Fruit fly (Drosophila melanogaster) whole organism, embryonic: ENCODE results near the gene CG31249.

ENCODE experiments used
- Abd-B ChIP-seq: fragments of 200-800 bp; sonication (Bioruptor generic); optimal IDR thresholded peaks from 2 replicates; lab custom pipeline; 2018; ENCODE audit warnings: missing biosample characterization, mild to moderate bottlenecking, missing genetic modification characterization, moderate library complexity
- CG1024 ChIP-seq: fragments of 200-800 bp; sonication (Bioruptor generic); IDR thresholded peaks from 2 replicates; pipeline ENCODE4 v1.3.6; 2022; ENCODE audit warnings: missing biosample characterization, missing genetic modification characterization
- CG10321 ChIP-seq: fragments of 200-800 bp; sonication (Bioruptor generic); IDR thresholded peaks from 2 replicates; pipeline ENCODE4 v1.3.6; 2022; ENCODE audit warnings: missing biosample characterization, missing genetic modification characterization
- CG10366 ChIP-seq: fragments of 200-800 bp; sonication (Bioruptor generic); IDR thresholded peaks from 2 replicates; pipeline ENCODE4 v1.3.6; 2022; ENCODE audit warnings: missing biosample characterization, missing genetic modification characterization
- CG10431 ChIP-seq: fragments of 200-800 bp; sonication (Bioruptor generic); optimal IDR thresholded peaks from 3 replicates; lab custom pipeline; 2018; ENCODE audit warnings: missing biosample characterization, mild to moderate bottlenecking, missing genetic modification characterization
- CG11560 ChIP-seq: fragments of 200-800 bp; sonication (Bioruptor generic); IDR thresholded peaks from 3 replicates; pipeline ENCODE4 v1.3.6; 2022; ENCODE audit warnings: missing biosample characterization, missing genetic modification characterization
- CG12155 ChIP-seq: fragments of 200-800 bp; sonication (Bioruptor generic); optimal IDR thresholded peaks from 3 replicates; lab custom pipeline; 2016; ENCODE audit warnings: missing biosample characterization, missing genetic modification characterization
- CG13287 ChIP-seq: fragments of 200-800 bp; sonication (Bioruptor generic); IDR thresholded peaks from 2 replicates; pipeline ENCODE4 v1.3.6; 2022; ENCODE audit warnings: missing biosample characterization, missing genetic modification characterization; ENCODE audit not compliant: partially characterized antibody
- CG13775 ChIP-seq: fragments of 200-800 bp; sonication (Bioruptor generic); optimal IDR thresholded peaks from 3 replicates; lab custom pipeline; 2017; ENCODE audit warnings: missing biosample characterization, mild to moderate bottlenecking, missing genetic modification characterization
- CG1647 ChIP-seq: fragments of 200-800 bp; sonication (Bioruptor generic); optimal IDR thresholded peaks from 3 replicates; lab custom pipeline; 2016; ENCODE audit warnings: missing biosample characterization, missing genetic modification characterization
- CG17385 ChIP-seq: fragments of 200-800 bp; sonication (Bioruptor generic); optimal IDR thresholded peaks from 3 replicates; lab custom pipeline; 2018; ENCODE audit warnings: missing biosample characterization, mild to moderate bottlenecking, missing genetic modification characterization
- CG18599 ChIP-seq: fragments of 200-800 bp; sonication (Bioruptor generic); optimal IDR thresholded peaks from 3 replicates; lab custom pipeline; 2017; ENCODE audit warnings: missing biosample characterization, missing genetic modification characterization, mild to moderate bottlenecking, moderate library complexity, missing genetic modification reagents
- CG2202 ChIP-seq: fragments of 200-800 bp; sonication (Bioruptor generic); optimal IDR thresholded peaks from 2 replicates; lab custom pipeline; 2018; ENCODE audit warnings: missing biosample characterization, mild to moderate bottlenecking, missing genetic modification characterization
- CG31224 ChIP-seq: fragments of 200-800 bp; sonication (Bioruptor generic); IDR thresholded peaks from 2 replicates; pipeline ENCODE4 v1.3.6; 2022; ENCODE audit warnings: missing biosample characterization, missing genetic modification characterization
- CG31388 ChIP-seq: fragments of 200-800 bp; sonication (Bioruptor generic); optimal IDR thresholded peaks from 2 replicates; lab custom pipeline; 2016; ENCODE audit warnings: missing biosample characterization, missing genetic modification characterization
- CG32772 ChIP-seq: fragments of 200-800 bp; sonication (Bioruptor generic); IDR thresholded peaks from 2 replicates; pipeline ENCODE4 v1.3.6; 2022; ENCODE audit warnings: missing biosample characterization, missing genetic modification characterization
- CG33557 ChIP-seq: fragments of 200-800 bp; sonication (Bioruptor generic); optimal IDR thresholded peaks from 2 replicates; lab custom pipeline; 2019; ENCODE audit warnings: missing biosample characterization, mild to moderate bottlenecking, missing genetic modification characterization, moderate library complexity
- CG3995 ChIP-seq: fragments of 200-800 bp; sonication (Bioruptor generic); optimal IDR thresholded peaks from 3 replicates; lab custom pipeline; 2016; ENCODE audit warnings: missing biosample characterization, missing genetic modification characterization
- CG4360 ChIP-seq: fragments of 200-800 bp; sonication (Bioruptor generic); IDR thresholded peaks from 2 replicates; pipeline ENCODE4 v1.3.6; 2022; ENCODE audit warnings: missing biosample characterization, missing genetic modification characterization
- CG4820 ChIP-seq: fragments of 200-800 bp; sonication (Bioruptor generic); optimal IDR thresholded peaks from 3 replicates; lab custom pipeline; 2016; ENCODE audit warnings: missing biosample characterization, missing genetic modification characterization
- CG6654 ChIP-seq: fragments of 200-800 bp; sonication (Bioruptor generic); optimal IDR thresholded peaks from 2 replicates; lab custom pipeline; 2017; ENCODE audit warnings: missing biosample characterization, mild to moderate bottlenecking, missing genetic modification characterization
- CG6683 ChIP-seq: fragments of 200-800 bp; sonication (Bioruptor generic); optimal IDR thresholded peaks from 2 replicates; lab custom pipeline; 2017; ENCODE audit warnings: missing biosample characterization, mild to moderate bottlenecking, missing genetic modification characterization, missing genetic modification reagents
- CG7928 ChIP-seq: fragments of 200-800 bp; sonication (Bioruptor generic); optimal IDR thresholded peaks from 2 replicates; lab custom pipeline; 2017; ENCODE audit warnings: missing biosample characterization, mild to moderate bottlenecking, missing genetic modification characterization
- CG8924 ChIP-seq: fragments of 200-800 bp; optimal IDR thresholded peaks from 3 replicates; lab custom pipeline; 2019; ENCODE audit warnings: missing biosample characterization, mild to moderate bottlenecking, missing genetic modification characterization, moderate library complexity
- CG9609 ChIP-seq: fragments of 200-800 bp; sonication (Bioruptor generic); optimal IDR thresholded peaks from 3 replicates; lab custom pipeline; 2016; ENCODE audit warnings: missing biosample characterization, missing genetic modification characterization
- CHES-1-like ChIP-seq: fragments of 200-800 bp; sonication (Bioruptor generic); optimal IDR thresholded peaks from 2 replicates; lab custom pipeline; 2016; ENCODE audit warnings: missing biosample characterization, missing genetic modification characterization
- Chrac-16 ChIP-seq: fragments of 200-800 bp; sonication (Bioruptor generic); optimal IDR thresholded peaks from 3 replicates; lab custom pipeline; 2016; ENCODE audit warnings: missing biosample characterization, missing genetic modification characterization
- D19A ChIP-seq: fragments of 200-800 bp; optimal IDR thresholded peaks from 3 replicates; lab custom pipeline; 2019; ENCODE audit warnings: missing biosample characterization, mild to moderate bottlenecking, missing genetic modification characterization, moderate library complexity
- Dad ChIP-seq: fragments of 200-800 bp; sonication (Bioruptor generic); optimal IDR thresholded peaks from 3 replicates; lab custom pipeline; 2016; ENCODE audit warnings: missing biosample characterization, missing genetic modification characterization
- H15 ChIP-seq: fragments of 200-800 bp; sonication (Bioruptor generic); IDR thresholded peaks from 3 replicates; pipeline ENCODE4 v1.3.6; 2022; ENCODE audit warnings: missing biosample characterization, missing genetic modification characterization
- HmgZ ChIP-seq: fragments of 200-800 bp; sonication (Bioruptor generic); optimal IDR thresholded peaks from 2 replicates; lab custom pipeline; 2018; ENCODE audit warnings: missing biosample characterization, mild to moderate bottlenecking, missing genetic modification characterization
- Mad ChIP-seq: fragments of 200-800 bp; sonication (Bioruptor generic); optimal IDR thresholded peaks from 2 replicates; lab custom pipeline; 2016; ENCODE audit warnings: missing biosample characterization, missing genetic modification characterization
- Myb ChIP-seq: fragments of 200-800 bp; sonication (Bioruptor generic); optimal IDR thresholded peaks from 2 replicates; lab custom pipeline; 2016; ENCODE audit warnings: missing biosample characterization, missing genetic modification characterization
- Rx ChIP-seq: fragments of 200-800 bp; sonication (Bioruptor generic); IDR thresholded peaks from 2 replicates; pipeline ENCODE4 v1.3.6; 2022; ENCODE audit warnings: missing biosample characterization, missing genetic modification characterization
- Scr ChIP-seq: fragments of 200-800 bp; sonication (Bioruptor generic); IDR thresholded peaks from 2 replicates; pipeline ENCODE4 v1.3.6; 2022; ENCODE audit warnings: missing biosample characterization, missing genetic modification characterization; ENCODE audit not compliant: partially characterized antibody
- Sin3A ChIP-seq: fragments of >200 bp; optimal IDR thresholded peaks from 2 replicates; lab custom pipeline; 2018
- Trl ChIP-seq, 3 experiments: fragments of >200 bp in 2 of 3; fragments of 200-800 bp in 1 of 3; sonication (Bioruptor generic) in 1 of 3; optimal IDR thresholded peaks; 2 replicates in 1 of 3; 3 replicates in 2 of 3; lab custom pipeline; 2016 to 2017; ENCODE audit warnings: missing biosample characterization in 1 of 3, missing genetic modification characterization in 1 of 3
- ap ChIP-seq: fragments of 200-800 bp; sonication (Bioruptor generic); IDR thresholded peaks from 2 replicates; pipeline ENCODE4 v1.3.6; 2022; ENCODE audit warnings: missing biosample characterization, missing genetic modification characterization
- caup ChIP-seq: fragments of 200-800 bp; sonication (Bioruptor generic); optimal IDR thresholded peaks from 3 replicates; lab custom pipeline; 2017; ENCODE audit warnings: missing biosample characterization, mild to moderate bottlenecking, missing genetic modification characterization, moderate library complexity; ENCODE audit not compliant: severe bottlenecking
- da ChIP-seq: fragments of 200-800 bp; sonication (Bioruptor generic); optimal IDR thresholded peaks from 2 replicates; lab custom pipeline; 2016; ENCODE audit warnings: missing biosample characterization, missing genetic modification characterization
- dimm ChIP-seq: fragments of 200-800 bp; sonication (Bioruptor generic); IDR thresholded peaks from 2 replicates; pipeline ENCODE4 v1.3.6; 2022; ENCODE audit warnings: missing biosample characterization, missing genetic modification characterization
- fu2 ChIP-seq: fragments of 200-800 bp; sonication (Bioruptor generic); optimal IDR thresholded peaks from 2 replicates; lab custom pipeline; 2016; ENCODE audit warnings: missing biosample characterization, missing genetic modification characterization
- gce ChIP-seq: fragments of 200-800 bp; sonication (Bioruptor generic); IDR thresholded peaks from 3 replicates; pipeline ENCODE4 v1.3.6; 2022; ENCODE audit warnings: missing biosample characterization, missing genetic modification characterization
- gsb-n ChIP-seq: fragments of 200-800 bp; sonication (Bioruptor generic); optimal IDR thresholded peaks from 3 replicates; lab custom pipeline; 2018; ENCODE audit warnings: missing biosample characterization, mild to moderate bottlenecking, missing genetic modification characterization
- klu ChIP-seq: fragments of 200-800 bp; sonication (Bioruptor generic); IDR thresholded peaks from 2 replicates; pipeline ENCODE4 v1.3.6; 2022; ENCODE audit warnings: missing biosample characterization, missing genetic modification characterization
- knrl ChIP-seq: fragments of 200-800 bp; sonication (Bioruptor generic); IDR thresholded peaks from 3 replicates; pipeline ENCODE4 v1.3.6; 2022; ENCODE audit warnings: missing biosample characterization, missing genetic modification characterization; ENCODE audit not compliant: partially characterized antibody
- nmo ChIP-seq: fragments of 200-800 bp; sonication (Bioruptor generic); optimal IDR thresholded peaks from 2 replicates; lab custom pipeline; 2018; ENCODE audit warnings: missing biosample characterization, mild to moderate bottlenecking, missing genetic modification characterization, moderate library complexity
- pb ChIP-seq: fragments of 200-800 bp; sonication (Bioruptor generic); optimal IDR thresholded peaks from 3 replicates; lab custom pipeline; 2016; ENCODE audit warnings: missing biosample characterization, missing genetic modification characterization
- row ChIP-seq: fragments of 200-800 bp; sonication (Bioruptor generic); IDR thresholded peaks from 3 replicates; pipeline ENCODE4 v1.3.6; 2022; ENCODE audit warnings: missing biosample characterization, missing genetic modification characterization
- sob ChIP-seq: fragments of 200-800 bp; sonication (Bioruptor generic); IDR thresholded peaks from 2 replicates; pipeline ENCODE4 v1.3.6; 2022; ENCODE audit warnings: missing biosample characterization, missing genetic modification characterization
- ttk ChIP-seq: fragments of 200-800 bp; sonication (Bioruptor generic); IDR thresholded peaks from 2 replicates; pipeline ENCODE4 v2.1.2; 2022; ENCODE audit warnings: missing biosample characterization, missing genetic modification characterization
- zf30C ChIP-seq: fragments of 200-800 bp; sonication (Bioruptor generic); optimal IDR thresholded peaks from 3 replicates; lab custom pipeline; 2018; ENCODE audit warnings: missing biosample characterization, mild to moderate bottlenecking, missing genetic modification characterization

CG31249 gene

dm6 chr3R:17655040-17655439, 31.8 kb downstream of the CG31249 start (continued):
- TF ChIP-seq Rx (GFP tag; lab: Robert Waterston, UW) (no peak), CG4820 (GFP tag; lab: Kevin White, UChicago) (no peak), CG3995 (no peak), sob (GFP tag; lab: Robert Waterston, UW) (0 out of 2 replicates have a peak, but pooled peaks have one; percentile 18), Sin3A (lab: Kevin White, UChicago) (no peak), Abd-B (GFP tag; lab: Kevin White, UChicago) (no peak), D19A (no peak), CG7928 (GFP tag; lab: Kevin White, UChicago) (no peak), caup (GFP tag; lab: Kevin White, UChicago) (peak; percentile 10), CG17385 (GFP tag; lab: Kevin White, UChicago) (peak; percentile 57), CG4360 (no peak), CG6654 (no peak), CG18599 (GFP tag; lab: Kevin White, UChicago) (no peak), CHES-1-like (no peak), HmgZ (tag; lab: Kevin White, UChicago) (no peak), row (GFP tag; lab: Robert Waterston, UW) (no peak), zf30C (GFP tag; lab: Kevin White, UChicago) (no peak), CG32772 (GFP tag; lab: Robert Waterston, UW) (no peak), Mad (GFP tag; lab: Kevin White, UChicago) (no peak), CG6683 (GFP tag; lab: Kevin White, UChicago) (no peak), CG1647 (no peak), CG31224 (GFP tag; lab: Robert Waterston, UW) (no peak), ttk (GFP tag; lab: Robert Waterston, UW) (no peak), CG8924 (tag; lab: Kevin White, UChicago) (no peak), CG2202 (tag; lab: Kevin White, UChicago) (peak; percentile 65), CG33557 (peak; percentile 59), dimm (GFP tag; lab: Robert Waterston, UW) (0 out of 2 replicates have a peak, but pooled peaks have one; percentile 13), CG13287 (GFP tag; lab: Robert Waterston, UW) (no peak), CG10321 (no peak), Chrac-16 (no peak), CG13775 (GFP tag; lab: Kevin White, UChicago) (peak; percentile 39), Scr (GFP tag; lab: Robert Waterston, UW) (no peak), CG12155 (GFP tag; lab: Kevin White, UChicago) (no peak), CG11560 (no peak), Dad (GFP tag; lab: Kevin White, UChicago) (no peak), CG31388 (GFP tag; lab: Kevin White, UChicago) (no peak), Myb (GFP tag; lab: Kevin White, UChicago) (no peak), da (GFP tag; lab: Kevin White, UChicago) (no peak), gsb-n (tag; lab: Kevin White, UChicago) (peak; percentile 38), nmo (GFP tag; lab: Kevin White, UChicago) (no peak), knrl (GFP tag; lab: Robert Waterston, UW) (no peak), fu2 (GFP tag; lab: Kevin White, UChicago) (no peak), ap (GFP tag; lab: Robert Waterston, UW) (0 out of 2 replicates have a peak, but pooled peaks have one; percentile 21), CG10366 (GFP tag; lab: Robert Waterston, UW) (no peak), klu (no peak), CG10431 (GFP tag; lab: Kevin White, UChicago) (peak; percentile 27), gce (no peak), pb (no peak), H15 (GFP tag; lab: Robert Waterston, UW) (no peak), CG9609 (GFP tag; lab: Kevin White, UChicago) (no peak), Trl (optimal IDR thresholded peaks at IDR 0.05; lab: Kevin White, UChicago) (no peak), Trl (GFP tag; optimal IDR thresholded peaks at IDR 0.05; lab: Kevin White, UChicago) (no peak), CG1024 (GFP tag; lab: Robert Waterston, UW) (no peak)
